Fruit fly (Drosophila melanogaster) whole organism, prepupa: ENCODE measurements around the gene PGAP2.

Experiments
- Blimp-1 ChIP-seq: fragments of 200-800 bp; sonication (Bioruptor generic); optimal IDR thresholded peaks from 3 replicates; lab custom pipeline; 2017; ENCODE audit warnings: missing biosample characterization, missing genetic modification characterization, mild to moderate bottlenecking, moderate library complexity, missing genetic modification reagents
- CG10631 ChIP-seq: fragments of 200-800 bp; sonication (Bioruptor generic); optimal IDR thresholded peaks from 2 replicates; lab custom pipeline; 2016; ENCODE audit warnings: missing biosample characterization, missing genetic modification characterization
- CG10669 ChIP-seq: fragments of 200-800 bp; sonication (Bioruptor generic); optimal IDR thresholded peaks from 3 replicates; lab custom pipeline; 2018; ENCODE audit warnings: missing biosample characterization, mild to moderate bottlenecking, missing genetic modification characterization, moderate library complexity
- CG11294 ChIP-seq: fragments of 200-800 bp; sonication (Bioruptor generic); IDR thresholded peaks from 2 replicates; pipeline ENCODE4 v1.3.6; 2022; ENCODE audit warnings: missing biosample characterization, missing genetic modification characterization
- CG11902 ChIP-seq: fragments of 200-800 bp; sonication (Bioruptor generic); optimal IDR thresholded peaks from 3 replicates; lab custom pipeline; 2016; ENCODE audit warnings: missing biosample characterization, missing genetic modification characterization
- CG15336 ChIP-seq: fragments of 200-800 bp; sonication (Bioruptor generic); IDR thresholded peaks from 2 replicates; pipeline ENCODE4 v1.3.6; 2022; ENCODE audit warnings: missing biosample characterization, missing genetic modification characterization
- CG1621 ChIP-seq: fragments of 200-800 bp; sonication (Bioruptor generic); optimal IDR thresholded peaks from 3 replicates; lab custom pipeline; 2018; ENCODE audit warnings: missing biosample characterization, mild to moderate bottlenecking, missing genetic modification characterization
- CG16779 ChIP-seq: fragments of 200-800 bp; sonication (Bioruptor generic); optimal IDR thresholded peaks from 3 replicates; lab custom pipeline; 2017; ENCODE audit warnings: missing biosample characterization, mild to moderate bottlenecking, missing genetic modification characterization
- CG3032 ChIP-seq: fragments of 200-800 bp; optimal IDR thresholded peaks from 2 replicates; lab custom pipeline; 2019; ENCODE audit warnings: missing biosample characterization, mild to moderate bottlenecking, missing genetic modification characterization, moderate library complexity
- CG31627 ChIP-seq: fragments of 200-800 bp; sonication (Bioruptor generic); optimal IDR thresholded peaks from 3 replicates; lab custom pipeline; 2016; ENCODE audit warnings: missing biosample characterization, missing genetic modification characterization
- CG34406 ChIP-seq: fragments of 200-800 bp; sonication (Bioruptor generic); optimal IDR thresholded peaks from 3 replicates; lab custom pipeline; 2016; ENCODE audit warnings: missing biosample characterization, missing genetic modification characterization
- CG3919 ChIP-seq: fragments of 200-800 bp; sonication (Bioruptor generic); optimal IDR thresholded peaks from 3 replicates; lab custom pipeline; 2016; ENCODE audit warnings: missing biosample characterization, missing genetic modification characterization
- CG6163 ChIP-seq: fragments of 200-800 bp; sonication (Bioruptor generic); IDR thresholded peaks from 3 replicates; pipeline ENCODE4 v1.3.6; 2022; ENCODE audit warnings: missing biosample characterization, missing genetic modification characterization
- CG6276 ChIP-seq: fragments of 200-800 bp; sonication (Bioruptor generic); optimal IDR thresholded peaks from 2 replicates; lab custom pipeline; 2017; ENCODE audit warnings: missing biosample characterization, mild to moderate bottlenecking, missing genetic modification characterization
- CG6792 ChIP-seq: fragments of 200-800 bp; sonication (Bioruptor generic); optimal IDR thresholded peaks from 3 replicates; lab custom pipeline; 2016; ENCODE audit warnings: missing biosample characterization, missing genetic modification characterization
- CG6808 ChIP-seq: fragments of 200-800 bp; sonication (Bioruptor generic); optimal IDR thresholded peaks from 3 replicates; lab custom pipeline; 2017; ENCODE audit warnings: missing biosample characterization, missing genetic modification characterization, mild to moderate bottlenecking, moderate library complexity, missing genetic modification reagents
- CG6854 ChIP-seq: fragments of 200-800 bp; sonication (Bioruptor generic); optimal IDR thresholded peaks from 2 replicates; lab custom pipeline; 2017; ENCODE audit warnings: missing biosample characterization, mild to moderate bottlenecking, missing genetic modification characterization
- CG8319 ChIP-seq: fragments of 200-800 bp; sonication (Bioruptor generic); optimal IDR thresholded peaks from 3 replicates; lab custom pipeline; 2016; ENCODE audit warnings: missing biosample characterization, missing genetic modification characterization
- CG9139 ChIP-seq: fragments of 200-800 bp; sonication (Bioruptor generic); optimal IDR thresholded peaks from 3 replicates; lab custom pipeline; 2017; ENCODE audit warnings: missing biosample characterization, mild to moderate bottlenecking, missing genetic modification characterization
- Eip78C ChIP-seq: fragments of 200-800 bp; sonication (Bioruptor generic); peaks from one replicate; lab custom pipeline; 2016; ENCODE audit warnings: missing biosample characterization, missing genetic modification characterization
- Ets21C ChIP-seq: fragments of 200-800 bp; sonication (Bioruptor generic); optimal IDR thresholded peaks from 3 replicates; lab custom pipeline; 2016; ENCODE audit warnings: missing biosample characterization, missing genetic modification characterization
- Gug ChIP-seq: fragments of 200-800 bp; sonication (Bioruptor generic); IDR thresholded peaks from 2 replicates; pipeline ENCODE4 v1.3.6; 2022; ENCODE audit warnings: missing biosample characterization, missing genetic modification characterization
- Hr38 ChIP-seq: sonication (Bioruptor generic); optimal IDR thresholded peaks from 2 replicates; lab custom pipeline; 2016; ENCODE audit warnings: missing biosample characterization, missing genetic modification characterization
- Hr39 ChIP-seq: fragments of 200-800 bp; sonication (Bioruptor generic); optimal IDR thresholded peaks from 2 replicates; lab custom pipeline; 2016; ENCODE audit warnings: missing biosample characterization, missing genetic modification characterization
- Hr4 ChIP-seq: fragments of 200-800 bp; sonication (Bioruptor generic); optimal IDR thresholded peaks from 3 replicates; lab custom pipeline; 2016; ENCODE audit warnings: missing biosample characterization, missing genetic modification characterization
- Lpt ChIP-seq: fragments of 200-800 bp; sonication (Bioruptor generic); optimal IDR thresholded peaks from 3 replicates; lab custom pipeline; 2016; ENCODE audit warnings: missing biosample characterization, missing genetic modification characterization
- Met ChIP-seq: fragments of 200-800 bp; sonication (Bioruptor generic); optimal IDR thresholded peaks from 3 replicates; lab custom pipeline; 2016; ENCODE audit warnings: missing biosample characterization, missing genetic modification characterization
- OdsH ChIP-seq: fragments of 200-800 bp; sonication (Bioruptor generic); optimal IDR thresholded peaks from 3 replicates; lab custom pipeline; 2016; ENCODE audit warnings: missing biosample characterization, missing genetic modification characterization
- Smox ChIP-seq: fragments of 200-800 bp; sonication (Bioruptor generic); optimal IDR thresholded peaks from 3 replicates; lab custom pipeline; 2016; ENCODE audit warnings: missing biosample characterization, missing genetic modification characterization
- Sox102F ChIP-seq: fragments of 200-800 bp; sonication (Bioruptor generic); optimal IDR thresholded peaks from 2 replicates; lab custom pipeline; 2016; ENCODE audit warnings: missing biosample characterization, mild to moderate bottlenecking, missing genetic modification characterization
- Sox14 ChIP-seq: fragments of 200-800 bp; sonication (Bioruptor generic); optimal IDR thresholded peaks from 3 replicates; lab custom pipeline; 2016; ENCODE audit warnings: missing biosample characterization, missing genetic modification characterization
- Sox15 ChIP-seq: fragments of 200-800 bp; sonication (Bioruptor generic); optimal IDR thresholded peaks from 3 replicates; lab custom pipeline; 2016; ENCODE audit warnings: missing biosample characterization, missing genetic modification characterization
- achi ChIP-seq: fragments of 200-800 bp; sonication (Bioruptor generic); optimal IDR thresholded peaks from 3 replicates; lab custom pipeline; 2016; ENCODE audit warnings: missing biosample characterization, missing genetic modification characterization
- acj6 ChIP-seq: fragments of 200-800 bp; sonication (Bioruptor generic); optimal IDR thresholded peaks from 3 replicates; lab custom pipeline; 2016; ENCODE audit warnings: missing biosample characterization, missing genetic modification characterization
- cyc ChIP-seq: fragments of 200-800 bp; sonication (Bioruptor generic); optimal IDR thresholded peaks from 3 replicates; lab custom pipeline; 2016; ENCODE audit warnings: missing biosample characterization, missing genetic modification characterization
- dac ChIP-seq: fragments of 200-800 bp; sonication (Bioruptor generic); optimal IDR thresholded peaks from 2 replicates; lab custom pipeline; 2017; ENCODE audit warnings: missing biosample characterization, mild to moderate bottlenecking, missing genetic modification characterization
- dsx ChIP-seq: fragments of 200-800 bp; optimal IDR thresholded peaks from 3 replicates; lab custom pipeline; 2019; ENCODE audit warnings: missing biosample characterization, mild to moderate bottlenecking, missing genetic modification characterization, moderate library complexity; ENCODE audit not compliant: poor library complexity, severe bottlenecking
- eg ChIP-seq: fragments of 200-800 bp; sonication (Bioruptor generic); IDR thresholded peaks from 3 replicates; pipeline ENCODE4 v1.3.6; 2022; ENCODE audit warnings: missing biosample characterization, missing genetic modification characterization
- esn ChIP-seq: fragments of 200-800 bp; sonication (Bioruptor generic); optimal IDR thresholded peaks from 2 replicates; lab custom pipeline; 2016; ENCODE audit warnings: missing biosample characterization, mild to moderate bottlenecking, missing genetic modification characterization, moderate library complexity
- fd59A ChIP-seq: fragments of 200-800 bp; sonication (Bioruptor generic); optimal IDR thresholded peaks from 2 replicates; lab custom pipeline; 2017; ENCODE audit warnings: missing biosample characterization, mild to moderate bottlenecking, missing genetic modification characterization, missing genetic modification reagents
- fd85E ChIP-seq: fragments of 200-800 bp; sonication (Bioruptor generic); optimal IDR thresholded peaks from 3 replicates; lab custom pipeline; 2016; ENCODE audit warnings: missing biosample characterization, missing genetic modification characterization
- fkh ChIP-seq: fragments of 200-800 bp; sonication (Bioruptor generic); optimal IDR thresholded peaks from 3 replicates; lab custom pipeline; 2017; ENCODE audit warnings: missing biosample characterization, mild to moderate bottlenecking, missing genetic modification characterization, moderate library complexity
- lz ChIP-seq: fragments of 200-800 bp; sonication (Bioruptor generic); optimal IDR thresholded peaks from 3 replicates; lab custom pipeline; 2016; ENCODE audit warnings: missing biosample characterization, missing genetic modification characterization
- net ChIP-seq: fragments of 200-800 bp; sonication (Bioruptor generic); optimal IDR thresholded peaks from 3 replicates; lab custom pipeline; 2016; ENCODE audit warnings: missing biosample characterization, missing genetic modification characterization
- pdm3 ChIP-seq: fragments of 200-800 bp; sonication (Bioruptor generic); optimal IDR thresholded peaks from 3 replicates; lab custom pipeline; 2016; ENCODE audit warnings: missing biosample characterization, missing genetic modification characterization
- salr ChIP-seq, 2 experiments: fragments of 200-800 bp; sonication (Bioruptor generic); optimal IDR thresholded peaks; 3 replicates each; lab custom pipeline; 2016 to 2018; ENCODE audit warnings: missing biosample characterization in 2 of 2, missing genetic modification characterization in 2 of 2, mild to moderate bottlenecking in 1 of 2
- spab ChIP-seq: fragments of 200-800 bp; sonication (Bioruptor generic); optimal IDR thresholded peaks from 2 replicates; lab custom pipeline; 2017; ENCODE audit warnings: missing biosample characterization, mild to moderate bottlenecking, missing genetic modification characterization, missing genetic modification reagents
- ss ChIP-seq, 2 experiments: fragments of 200-800 bp; sonication (Bioruptor generic); optimal IDR thresholded peaks; 2 replicates in 1 of 2; 3 replicates in 1 of 2; lab custom pipeline; 2017 to 2018; ENCODE audit warnings: mild to moderate bottlenecking in 2 of 2, missing biosample characterization in 2 of 2, missing genetic modification characterization in 2 of 2, moderate library complexity in 1 of 2
- svp ChIP-seq: fragments of 200-800 bp; sonication (Bioruptor generic); peaks from one replicate; lab custom pipeline; 2016; ENCODE audit warnings: missing biosample characterization, missing genetic modification characterization
- topi ChIP-seq: fragments of 200-800 bp; sonication (Bioruptor generic); optimal IDR thresholded peaks from 3 replicates; lab custom pipeline; 2016; ENCODE audit warnings: missing biosample characterization, missing genetic modification characterization
- vri ChIP-seq: fragments of 200-800 bp; sonication (Bioruptor generic); optimal IDR thresholded peaks from 3 replicates; lab custom pipeline; 2016; ENCODE audit warnings: missing biosample characterization, mild to moderate bottlenecking, missing genetic modification characterization

The PGAP2 gene

DNA sequence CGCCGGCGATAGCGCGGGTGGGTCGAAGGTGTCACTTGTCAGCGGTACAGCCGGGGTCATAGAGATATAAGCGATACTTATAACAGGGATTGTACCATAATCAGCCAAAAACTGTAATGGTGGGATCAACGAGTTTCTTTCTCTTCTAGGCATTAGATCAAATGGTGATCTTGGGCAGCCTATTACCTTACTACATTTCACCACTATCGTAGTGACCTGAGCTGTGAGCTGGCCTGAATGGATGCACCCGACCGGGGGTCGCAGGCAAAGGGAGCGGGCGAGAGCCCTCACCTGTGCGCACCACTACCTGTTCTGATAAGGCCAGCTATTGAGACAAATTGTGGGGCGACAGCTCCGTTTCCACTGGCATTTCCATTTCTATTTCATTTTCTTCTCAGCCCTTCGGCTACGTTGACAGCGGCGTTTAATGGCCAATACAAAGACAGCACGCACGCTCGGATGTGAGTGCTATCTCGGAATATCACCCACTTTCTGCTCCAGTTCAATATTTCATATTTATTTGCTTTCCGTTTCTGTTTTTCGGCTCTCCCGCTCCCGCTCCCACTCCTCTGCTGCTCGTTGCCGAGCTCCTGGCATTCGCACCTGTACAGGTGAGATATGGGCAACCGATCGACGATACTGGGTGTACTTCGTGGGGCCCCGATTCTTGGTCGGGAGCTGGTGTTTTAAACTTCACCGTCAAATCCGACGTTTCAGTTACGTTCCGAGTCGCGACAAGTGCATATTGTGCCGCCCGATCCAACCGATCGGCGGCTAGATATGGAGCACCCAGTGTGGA is 37.6 kb upstream of the PGAP2 start:
- TF ChIP-seq Hr4 (GFP tag; lab: Kevin White, UChicago) (peak; percentile 28), CG9139 (GFP tag; lab: Kevin White, UChicago) (no peak), fd85E (GFP tag; lab: Kevin White, UChicago) (no peak), CG15336 (0 out of 2 replicates have a peak, but pooled peaks have one; percentile 35), ss (GFP tag; optimal IDR thresholded peaks at IDR 0.05; lab: Kevin White, UChicago) (no peak), CG34406 (GFP tag; lab: Kevin White, UChicago) (peak; percentile 46), Gug (GFP tag; lab: Robert Waterston, UW) (peak; percentile 29; the same call in 1 of the 2 replicates), CG3032 (tag; lab: Kevin White, UChicago) (no peak), CG6854 (GFP tag; lab: Kevin White, UChicago) (no peak), CG11902 (peak; percentile 47), CG11294 (no peak), fkh (GFP tag; lab: Kevin White, UChicago) (peak; percentile 20), topi (peak; percentile 28), pdm3 (GFP tag; lab: Kevin White, UChicago) (peak; percentile 54), eg (peak; percentile 74), dsx (GFP tag; lab: Kevin White, UChicago) (no peak), Sox15 (GFP tag; lab: Kevin White, UChicago) (peak; percentile 17), Sox14 (GFP tag; lab: Kevin White, UChicago) (peak; percentile 16), Ets21C (GFP tag; lab: Kevin White, UChicago) (no peak), CG6792 (peak; percentile 24), Sox102F (GFP tag; lab: Kevin White, UChicago) (no peak), achi (GFP tag; lab: Kevin White, UChicago) (peak; percentile 37), Hr39 (GFP tag; lab: Kevin White, UChicago) (peak; percentile 40), OdsH (GFP tag; lab: Kevin White, UChicago) (peak; percentile 17), lz (GFP tag; lab: Kevin White, UChicago) (peak; percentile 1), CG31627 (peak; percentile 3), CG10631 (GFP tag; lab: Kevin White, UChicago) (peak; percentile 23), CG10669 (no peak), Hr38 (GFP tag; lab: Kevin White, UChicago) (no peak), CG8319 (GFP tag; lab: Kevin White, UChicago) (peak; percentile 4), CG16779 (tag; lab: Kevin White, UChicago) (no peak), svp (GFP tag; lab: Kevin White, UChicago) (peak; percentile 91), net (GFP tag; lab: Kevin White, UChicago) (peak; percentile 5), Eip78C (GFP tag; lab: Kevin White, UChicago) (peak; percentile 81), Met (GFP tag; lab: Kevin White, UChicago) (peak; percentile 19), CG6163 (peak; percentile 73), CG6276 (GFP tag; lab: Kevin White, UChicago) (peak; percentile 24), Blimp-1 (GFP tag; lab: Kevin White, UChicago) (no peak), Smox (GFP tag; lab: Kevin White, UChicago) (no peak), salr (GFP tag; optimal IDR thresholded peaks at IDR 0.05; lab: Kevin White, UChicago) (no peak), CG6808 (GFP tag; lab: Kevin White, UChicago) (no peak), spab (GFP tag; lab: Kevin White, UChicago) (no peak), vri (no peak), dac (no peak), CG1621 (peak; percentile 12), cyc (GFP tag; lab: Kevin White, UChicago) (peak; percentile 16), fd59A (GFP tag; lab: Kevin White, UChicago) (no peak), esn (GFP tag; lab: Kevin White, UChicago) (peak; percentile 28), Lpt (GFP tag; lab: Kevin White, UChicago) (peak; percentile 14), acj6 (GFP tag; lab: Kevin White, UChicago) (peak; percentile 29), CG3919 (peak; percentile 47)
